Fruit fly (Drosophila melanogaster) whole organism, embryonic: ENCODE results near the gene dgt2.

ENCODE experiments used
- Bgb ChIP-seq: fragments of 200-800 bp; sonication (Bioruptor generic); IDR thresholded peaks from 2 replicates; pipeline ENCODE4 v1.3.6; 2022; ENCODE audit warnings: missing biosample characterization, missing genetic modification characterization; ENCODE audit not compliant: partially characterized antibody
- CG11504 ChIP-seq: fragments of 200-800 bp; sonication (Bioruptor generic); optimal IDR thresholded peaks from 3 replicates; lab custom pipeline; 2019; ENCODE audit warnings: missing biosample characterization, mild to moderate bottlenecking, missing genetic modification characterization, moderate library complexity
- CG16815 ChIP-seq: fragments of 200-800 bp; sonication (Bioruptor generic); optimal IDR thresholded peaks from 3 replicates; lab custom pipeline; 2017; ENCODE audit warnings: missing biosample characterization, mild to moderate bottlenecking, missing genetic modification characterization
- CG17568 ChIP-seq: fragments of 200-800 bp; sonication (Bioruptor generic); optimal IDR thresholded peaks from 2 replicates; lab custom pipeline; 2018; ENCODE audit warnings: missing biosample characterization, mild to moderate bottlenecking, missing genetic modification characterization, moderate library complexity
- CG1832 ChIP-seq: fragments of 200-800 bp; sonication (Bioruptor generic); optimal IDR thresholded peaks from 2 replicates; lab custom pipeline; 2017; ENCODE audit warnings: missing biosample characterization, mild to moderate bottlenecking, missing genetic modification characterization, inconsistent platforms
- CG18476 ChIP-seq: fragments of 200-800 bp; sonication (Bioruptor generic); optimal IDR thresholded peaks from 2 replicates; lab custom pipeline; 2016; ENCODE audit warnings: missing biosample characterization, mild to moderate bottlenecking, missing genetic modification characterization
- CG31224 ChIP-seq: fragments of 200-800 bp; sonication (Bioruptor generic); IDR thresholded peaks from 2 replicates; pipeline ENCODE4 v1.3.6; 2022; ENCODE audit warnings: missing biosample characterization, missing genetic modification characterization
- CG31388 ChIP-seq: fragments of 200-800 bp; sonication (Bioruptor generic); optimal IDR thresholded peaks from 2 replicates; lab custom pipeline; 2016; ENCODE audit warnings: missing biosample characterization, missing genetic modification characterization
- CG34376 ChIP-seq: fragments of 200-800 bp; sonication (Bioruptor generic); optimal IDR thresholded peaks from 2 replicates; lab custom pipeline; 2018; ENCODE audit warnings: missing biosample characterization, mild to moderate bottlenecking, missing genetic modification characterization
- CG42726 ChIP-seq: fragments of 200-800 bp; sonication (Bioruptor generic); IDR thresholded peaks from 2 replicates; pipeline ENCODE4 v1.3.6; 2022; ENCODE audit warnings: missing biosample characterization, missing genetic modification characterization; ENCODE audit not compliant: partially characterized antibody
- CG5180 ChIP-seq: fragments of 200-800 bp; sonication (Bioruptor generic); optimal IDR thresholded peaks from 3 replicates; lab custom pipeline; 2017; ENCODE audit warnings: missing biosample characterization, missing genetic modification characterization, mild to moderate bottlenecking, moderate library complexity, missing genetic modification reagents
- CG5953 ChIP-seq: fragments of 200-800 bp; sonication (Bioruptor generic); IDR thresholded peaks from 2 replicates; pipeline ENCODE4 v1.3.6; 2022; ENCODE audit warnings: missing biosample characterization, missing genetic modification characterization
- CG6254 ChIP-seq: fragments of 200-800 bp; sonication (Bioruptor generic); optimal IDR thresholded peaks from 3 replicates; lab custom pipeline; 2017; ENCODE audit warnings: mild to moderate bottlenecking, missing biosample characterization, missing genetic modification reagents, missing genetic modification characterization
- CG9727 ChIP-seq: fragments of 200-800 bp; sonication (Bioruptor generic); optimal IDR thresholded peaks from 3 replicates; lab custom pipeline; 2017; ENCODE audit warnings: missing biosample characterization, mild to moderate bottlenecking, missing genetic modification characterization
- CG9932 ChIP-seq: fragments of 200-800 bp; sonication (Bioruptor generic); IDR thresholded peaks from 2 replicates; pipeline ENCODE4 v1.3.6; 2022; ENCODE audit warnings: missing biosample characterization, missing genetic modification characterization
- CTCF ChIP-seq: fragments of 200-800 bp; sonication (Bioruptor generic); optimal IDR thresholded peaks from 2 replicates; lab custom pipeline; 2017; ENCODE audit warnings: missing biosample characterization, mild to moderate bottlenecking, missing genetic modification characterization, moderate library complexity
- Dbx ChIP-seq: fragments of 200-800 bp; sonication (Bioruptor generic); IDR thresholded peaks from 3 replicates; pipeline ENCODE4 v1.3.6; 2022; ENCODE audit warnings: missing biosample characterization, missing genetic modification characterization
- Drgx ChIP-seq: fragments of 200-800 bp; sonication (Bioruptor generic); IDR thresholded peaks from 2 replicates; pipeline ENCODE4 v1.3.6; 2022; ENCODE audit warnings: missing biosample characterization, missing genetic modification characterization
- E2f1 ChIP-seq: fragments of 200-800 bp; sonication (Bioruptor generic); IDR thresholded peaks from 2 replicates; pipeline ENCODE4 v1.3.6; 2022; ENCODE audit warnings: missing biosample characterization, missing genetic modification characterization
- GATAe ChIP-seq: fragments of 200-800 bp; sonication (Bioruptor generic); conservative IDR thresholded peaks from 2 replicates; pipeline ENCODE4 v1.3.6; 2022; ENCODE audit warnings: missing biosample characterization, missing genetic modification characterization
- Gug ChIP-seq: fragments of 200-800 bp; sonication (Bioruptor generic); IDR thresholded peaks from 4 replicates; pipeline ENCODE4 v1.3.6; 2022; ENCODE audit warnings: missing biosample characterization, missing genetic modification characterization
- Hey ChIP-seq: fragments of 200-800 bp; sonication (Bioruptor generic); optimal IDR thresholded peaks from 3 replicates; lab custom pipeline; 2018; ENCODE audit warnings: missing biosample characterization, mild to moderate bottlenecking, missing genetic modification characterization
- Nf-YC ChIP-seq: fragments of 200-800 bp; optimal IDR thresholded peaks from 3 replicates; lab custom pipeline; 2019; ENCODE audit warnings: missing biosample characterization, mild to moderate bottlenecking, missing genetic modification characterization, moderate library complexity
- Oli ChIP-seq: fragments of 200-800 bp; sonication (Bioruptor generic); optimal IDR thresholded peaks from 2 replicates; lab custom pipeline; 2018; ENCODE audit warnings: missing biosample characterization, mild to moderate bottlenecking, missing genetic modification characterization, moderate library complexity
- Poxn ChIP-seq: fragments of 200-800 bp; sonication (Bioruptor generic); IDR thresholded peaks from 2 replicates; pipeline ENCODE4 v1.3.6; 2022; ENCODE audit warnings: missing biosample characterization, missing genetic modification characterization
- Usf ChIP-seq: fragments of 200-800 bp; sonication (Bioruptor generic); optimal IDR thresholded peaks from 2 replicates; lab custom pipeline; 2017; ENCODE audit warnings: missing genotype, missing biosample characterization, missing genetic modification characterization
- Xrp1 ChIP-seq: fragments of 200-800 bp; sonication (Bioruptor generic); IDR thresholded peaks from 2 replicates; pipeline ENCODE4 v1.3.6; 2022; ENCODE audit warnings: missing biosample characterization, missing genetic modification characterization
- ap ChIP-seq: fragments of 200-800 bp; sonication (Bioruptor generic); IDR thresholded peaks from 2 replicates; pipeline ENCODE4 v1.3.6; 2022; ENCODE audit warnings: missing biosample characterization, missing genetic modification characterization
- bowl ChIP-seq: fragments of 200-800 bp; sonication (Bioruptor generic); IDR thresholded peaks from 2 replicates; pipeline ENCODE4 v1.3.6; 2022; ENCODE audit warnings: missing biosample characterization, missing genetic modification characterization
- br ChIP-seq: fragments of >200 bp; optimal IDR thresholded peaks from 2 replicates; lab custom pipeline; 2017
- exex ChIP-seq: fragments of 200-800 bp; sonication (Bioruptor generic); optimal IDR thresholded peaks from 4 replicates; lab custom pipeline; 2018; ENCODE audit warnings: missing biosample characterization, mild to moderate bottlenecking, missing genetic modification characterization, moderate library complexity
- gem ChIP-seq: fragments of 200-800 bp; sonication (Bioruptor generic); optimal IDR thresholded peaks from 2 replicates; lab custom pipeline; 2019; ENCODE audit warnings: missing biosample characterization, mild to moderate bottlenecking, missing genetic modification characterization, moderate library complexity
- grn ChIP-seq: fragments of 200-800 bp; sonication (Bioruptor generic); optimal IDR thresholded peaks from 3 replicates; lab custom pipeline; 2017; ENCODE audit warnings: missing biosample characterization, missing genetic modification characterization
- lmd ChIP-seq: fragments of 200-800 bp; sonication (Bioruptor generic); IDR thresholded peaks from 2 replicates; pipeline ENCODE4 v1.3.6; 2022; ENCODE audit warnings: missing biosample characterization, missing genetic modification characterization
- mam ChIP-seq: fragments of 200-800 bp; sonication (Bioruptor generic); optimal IDR thresholded peaks from 3 replicates; lab custom pipeline; 2016; ENCODE audit warnings: missing biosample characterization, missing genetic modification characterization
- mirr ChIP-seq: fragments of 200-800 bp; sonication (Bioruptor generic); optimal IDR thresholded peaks from 3 replicates; lab custom pipeline; 2018; ENCODE audit warnings: missing biosample characterization, mild to moderate bottlenecking, missing genetic modification characterization
- oc ChIP-seq: fragments of 200-800 bp; sonication (Bioruptor generic); optimal IDR thresholded peaks from 2 replicates; lab custom pipeline; 2018; ENCODE audit warnings: missing biosample characterization, mild to moderate bottlenecking, missing genetic modification characterization, moderate library complexity
- org-1 ChIP-seq: fragments of 200-800 bp; sonication (Bioruptor generic); optimal IDR thresholded peaks from 2 replicates; lab custom pipeline; 2017; ENCODE audit warnings: missing biosample characterization, missing genetic modification characterization
- sug ChIP-seq: fragments of 200-800 bp; optimal IDR thresholded peaks from 2 replicates; lab custom pipeline; 2019; ENCODE audit warnings: missing biosample characterization, mild to moderate bottlenecking, missing genetic modification characterization, moderate library complexity
- tio ChIP-seq: fragments of 200-800 bp; sonication (Bioruptor generic); optimal IDR thresholded peaks from 2 replicates; lab custom pipeline; 2017; ENCODE audit warnings: missing biosample characterization, missing genetic modification characterization, inconsistent platforms
- tx ChIP-seq: fragments of 200-800 bp; sonication (Bioruptor generic); optimal IDR thresholded peaks from 2 replicates; lab custom pipeline; 2016; ENCODE audit warnings: missing biosample characterization, missing genetic modification characterization

Gene dgt2

dm6 chr2L:11940620-11941019 is 49.1 kb upstream of the dgt2 start (continued):
- peak; percentile 11; the same call in 1 of the 2 replicates for TF ChIP-seq lmd (GFP tag; lab: Robert Waterston, UW)
- TF ChIP-seq CG16815 = no peak
- no peak for TF ChIP-seq Usf
- no peak for TF ChIP-seq Nf-YC (tag; lab: Kevin White, UChicago)
- TF ChIP-seq Dbx = 0 out of 3 replicates have a peak, but pooled peaks have one; percentile 23
- TF ChIP-seq CG31388 (GFP tag; lab: Kevin White, UChicago) = no peak
- peak; percentile 52 for TF ChIP-seq gem (tag; lab: Kevin White, UChicago)
- TF ChIP-seq tx = no peak
- TF ChIP-seq Poxn (GFP tag; lab: Robert Waterston, UW) = no peak
- TF ChIP-seq, all 482 proteins: peak for 11

- TF ChIP-seq E2f1 (GFP tag; lab: Robert Waterston, UW) (0 out of 2 replicates have a peak, but pooled peaks have one; percentile 10), CG18476 (GFP tag; lab: Kevin White, UChicago) (no peak), CG17568 (GFP tag; lab: Kevin White, UChicago) (no peak), CG9932 (GFP tag; lab: Robert Waterston, UW) (no peak), CG42726 (no peak), Hey (no peak), Bgb (GFP tag; lab: Robert Waterston, UW) (no peak), CTCF (GFP tag; lab: Kevin White, UChicago) (peak; percentile 1), gem (tag; lab: Kevin White, UChicago) (peak; percentile 28), Xrp1 (GFP tag; lab: Robert Waterston, UW) (no peak), CG5180 (peak; percentile 97), Gug (no peak), CG11504 (tag; lab: Kevin White, UChicago) (peak; percentile 3), tio (GFP tag; lab: Kevin White, UChicago) (no peak), Drgx (GFP tag; lab: Robert Waterston, UW) (peak; percentile 50; the same call in 1 of the 2 replicates)
- TF ChIP-seq, all 482 proteins: peak for 6
Measured at dm6 chr2L:11942265-11942664, 47.5 kb upstream of the dgt2 start.

- no peak for TF ChIP-seq bowl (GFP tag; lab: Robert Waterston, UW)
- TF ChIP-seq CG1832 (GFP tag; lab: Kevin White, UChicago) = no peak
- peak; percentile 7 for TF ChIP-seq grn (GFP tag; lab: Kevin White, UChicago)
- no peak for TF ChIP-seq ap (GFP tag; lab: Robert Waterston, UW)
- TF ChIP-seq mam (GFP tag; lab: Kevin White, UChicago) = no peak
- TF ChIP-seq CG31224 = no peak
- TF ChIP-seq org-1 = no peak
- TF ChIP-seq exex (tag; lab: Kevin White, UChicago) = peak; percentile 68
- peak; percentile 55 for TF ChIP-seq CG34376
- TF ChIP-seq oc (tag; lab: Kevin White, UChicago) = no peak
- peak; percentile 0 for TF ChIP-seq mirr (GFP tag; lab: Kevin White, UChicago)
- no peak for TF ChIP-seq CG6254 (GFP tag; lab: Kevin White, UChicago)
- TF ChIP-seq Oli (tag; lab: Kevin White, UChicago) = no peak
- TF ChIP-seq GATAe (GFP tag; lab: Robert Waterston, UW) = peak; percentile 17; the same call in 1 of the 2 replicates
- no peak for TF ChIP-seq CG5953
- peak; percentile 76 for TF ChIP-seq sug
- TF ChIP-seq CG9727 = no peak
- TF ChIP-seq br = no peak
Measured at dm6 chr2L:11942826-11943225, 46.9 kb upstream of the dgt2 start.
